Fruit fly (Drosophila melanogaster) whole organism, prepupa: ENCODE results near the gene drongo.

Experiments used
- Blimp-1 ChIP-seq: fragments of 200-800 bp; sonication (Bioruptor generic); optimal IDR thresholded peaks from 3 replicates; lab custom pipeline; 2017; ENCODE audit warnings: missing biosample characterization, missing genetic modification characterization, mild to moderate bottlenecking, moderate library complexity, missing genetic modification reagents
- CG11294 ChIP-seq: fragments of 200-800 bp; sonication (Bioruptor generic); IDR thresholded peaks from 2 replicates; pipeline ENCODE4 v1.3.6; 2022; ENCODE audit warnings: missing biosample characterization, missing genetic modification characterization
- CG11902 ChIP-seq: fragments of 200-800 bp; sonication (Bioruptor generic); optimal IDR thresholded peaks from 3 replicates; lab custom pipeline; 2016; ENCODE audit warnings: missing biosample characterization, missing genetic modification characterization
- CG15336 ChIP-seq: fragments of 200-800 bp; sonication (Bioruptor generic); IDR thresholded peaks from 2 replicates; pipeline ENCODE4 v1.3.6; 2022; ENCODE audit warnings: missing biosample characterization, missing genetic modification characterization
- CG3032 ChIP-seq: fragments of 200-800 bp; optimal IDR thresholded peaks from 2 replicates; lab custom pipeline; 2019; ENCODE audit warnings: missing biosample characterization, mild to moderate bottlenecking, missing genetic modification characterization, moderate library complexity
- CG31627 ChIP-seq: fragments of 200-800 bp; sonication (Bioruptor generic); optimal IDR thresholded peaks from 3 replicates; lab custom pipeline; 2016; ENCODE audit warnings: missing biosample characterization, missing genetic modification characterization
- CG32006 ChIP-seq: fragments of 200-800 bp; sonication (Bioruptor generic); optimal IDR thresholded peaks from 3 replicates; lab custom pipeline; 2017; ENCODE audit warnings: missing biosample characterization, mild to moderate bottlenecking, missing genetic modification characterization
- CG3919 ChIP-seq: fragments of 200-800 bp; sonication (Bioruptor generic); optimal IDR thresholded peaks from 3 replicates; lab custom pipeline; 2016; ENCODE audit warnings: missing biosample characterization, missing genetic modification characterization
- CG4318 ChIP-seq: fragments of 200-800 bp; sonication (Bioruptor generic); optimal IDR thresholded peaks from 3 replicates; lab custom pipeline; 2017; ENCODE audit warnings: missing biosample characterization, mild to moderate bottlenecking, missing genetic modification characterization
- CG6163 ChIP-seq: fragments of 200-800 bp; sonication (Bioruptor generic); IDR thresholded peaks from 3 replicates; pipeline ENCODE4 v1.3.6; 2022; ENCODE audit warnings: missing biosample characterization, missing genetic modification characterization
- CG6792 ChIP-seq: fragments of 200-800 bp; sonication (Bioruptor generic); optimal IDR thresholded peaks from 3 replicates; lab custom pipeline; 2016; ENCODE audit warnings: missing biosample characterization, missing genetic modification characterization
- CG6808 ChIP-seq: fragments of 200-800 bp; sonication (Bioruptor generic); optimal IDR thresholded peaks from 3 replicates; lab custom pipeline; 2017; ENCODE audit warnings: missing biosample characterization, missing genetic modification characterization, mild to moderate bottlenecking, moderate library complexity, missing genetic modification reagents
- CG6854 ChIP-seq: fragments of 200-800 bp; sonication (Bioruptor generic); optimal IDR thresholded peaks from 2 replicates; lab custom pipeline; 2017; ENCODE audit warnings: missing biosample characterization, mild to moderate bottlenecking, missing genetic modification characterization
- CG7368 ChIP-seq: fragments of 200-800 bp; sonication (Bioruptor generic); optimal IDR thresholded peaks from 3 replicates; lab custom pipeline; 2016; ENCODE audit warnings: missing biosample characterization, missing genetic modification characterization
- CG8119 ChIP-seq: fragments of 200-800 bp; sonication (Bioruptor generic); IDR thresholded peaks from 3 replicates; pipeline ENCODE4 v1.3.6; 2022; ENCODE audit warnings: missing biosample characterization, missing genetic modification characterization
- CG8319 ChIP-seq: fragments of 200-800 bp; sonication (Bioruptor generic); optimal IDR thresholded peaks from 3 replicates; lab custom pipeline; 2016; ENCODE audit warnings: missing biosample characterization, missing genetic modification characterization
- CG8632 ChIP-seq: fragments of 200-800 bp; sonication (Bioruptor generic); optimal IDR thresholded peaks from 3 replicates; lab custom pipeline; 2016; ENCODE audit warnings: missing biosample characterization, missing genetic modification characterization
- Eip78C ChIP-seq: fragments of 200-800 bp; sonication (Bioruptor generic); peaks from one replicate; lab custom pipeline; 2016; ENCODE audit warnings: missing biosample characterization, missing genetic modification characterization
- Eip93F ChIP-seq: fragments of 200-800 bp; sonication (Bioruptor generic); optimal IDR thresholded peaks from 2 replicates; lab custom pipeline; 2016; ENCODE audit warnings: missing biosample characterization, mild to moderate bottlenecking, missing genetic modification characterization
- Ets21C ChIP-seq: fragments of 200-800 bp; sonication (Bioruptor generic); optimal IDR thresholded peaks from 3 replicates; lab custom pipeline; 2016; ENCODE audit warnings: missing biosample characterization, missing genetic modification characterization
- Ets96B ChIP-seq: fragments of 200-800 bp; optimal IDR thresholded peaks from 2 replicates; lab custom pipeline; 2019; ENCODE audit warnings: missing biosample characterization, mild to moderate bottlenecking, missing genetic modification characterization, moderate library complexity
- Gug ChIP-seq: fragments of 200-800 bp; sonication (Bioruptor generic); IDR thresholded peaks from 2 replicates; pipeline ENCODE4 v1.3.6; 2022; ENCODE audit warnings: missing biosample characterization, missing genetic modification characterization
- Hr38 ChIP-seq: sonication (Bioruptor generic); optimal IDR thresholded peaks from 2 replicates; lab custom pipeline; 2016; ENCODE audit warnings: missing biosample characterization, missing genetic modification characterization
- Hr39 ChIP-seq: fragments of 200-800 bp; sonication (Bioruptor generic); optimal IDR thresholded peaks from 2 replicates; lab custom pipeline; 2016; ENCODE audit warnings: missing biosample characterization, missing genetic modification characterization
- Hr4 ChIP-seq: fragments of 200-800 bp; sonication (Bioruptor generic); optimal IDR thresholded peaks from 3 replicates; lab custom pipeline; 2016; ENCODE audit warnings: missing biosample characterization, missing genetic modification characterization
- Lpt ChIP-seq: fragments of 200-800 bp; sonication (Bioruptor generic); optimal IDR thresholded peaks from 3 replicates; lab custom pipeline; 2016; ENCODE audit warnings: missing biosample characterization, missing genetic modification characterization
- Met ChIP-seq: fragments of 200-800 bp; sonication (Bioruptor generic); optimal IDR thresholded peaks from 3 replicates; lab custom pipeline; 2016; ENCODE audit warnings: missing biosample characterization, missing genetic modification characterization
- Sox102F ChIP-seq: fragments of 200-800 bp; sonication (Bioruptor generic); optimal IDR thresholded peaks from 2 replicates; lab custom pipeline; 2016; ENCODE audit warnings: missing biosample characterization, mild to moderate bottlenecking, missing genetic modification characterization
- Sox14 ChIP-seq: fragments of 200-800 bp; sonication (Bioruptor generic); optimal IDR thresholded peaks from 3 replicates; lab custom pipeline; 2016; ENCODE audit warnings: missing biosample characterization, missing genetic modification characterization
- achi ChIP-seq: fragments of 200-800 bp; sonication (Bioruptor generic); optimal IDR thresholded peaks from 3 replicates; lab custom pipeline; 2016; ENCODE audit warnings: missing biosample characterization, missing genetic modification characterization
- acj6 ChIP-seq: fragments of 200-800 bp; sonication (Bioruptor generic); optimal IDR thresholded peaks from 3 replicates; lab custom pipeline; 2016; ENCODE audit warnings: missing biosample characterization, missing genetic modification characterization
- cyc ChIP-seq: fragments of 200-800 bp; sonication (Bioruptor generic); optimal IDR thresholded peaks from 3 replicates; lab custom pipeline; 2016; ENCODE audit warnings: missing biosample characterization, missing genetic modification characterization
- dac ChIP-seq: fragments of 200-800 bp; sonication (Bioruptor generic); optimal IDR thresholded peaks from 2 replicates; lab custom pipeline; 2017; ENCODE audit warnings: missing biosample characterization, mild to moderate bottlenecking, missing genetic modification characterization
- dsx ChIP-seq: fragments of 200-800 bp; optimal IDR thresholded peaks from 3 replicates; lab custom pipeline; 2019; ENCODE audit warnings: missing biosample characterization, mild to moderate bottlenecking, missing genetic modification characterization, moderate library complexity; ENCODE audit not compliant: poor library complexity, severe bottlenecking
- eg ChIP-seq: fragments of 200-800 bp; sonication (Bioruptor generic); IDR thresholded peaks from 3 replicates; pipeline ENCODE4 v1.3.6; 2022; ENCODE audit warnings: missing biosample characterization, missing genetic modification characterization
- esn ChIP-seq: fragments of 200-800 bp; sonication (Bioruptor generic); optimal IDR thresholded peaks from 2 replicates; lab custom pipeline; 2016; ENCODE audit warnings: missing biosample characterization, mild to moderate bottlenecking, missing genetic modification characterization, moderate library complexity
- fd59A ChIP-seq: fragments of 200-800 bp; sonication (Bioruptor generic); optimal IDR thresholded peaks from 2 replicates; lab custom pipeline; 2017; ENCODE audit warnings: missing biosample characterization, mild to moderate bottlenecking, missing genetic modification characterization, missing genetic modification reagents
- fkh ChIP-seq: fragments of 200-800 bp; sonication (Bioruptor generic); optimal IDR thresholded peaks from 3 replicates; lab custom pipeline; 2017; ENCODE audit warnings: missing biosample characterization, mild to moderate bottlenecking, missing genetic modification characterization, moderate library complexity
- net ChIP-seq: fragments of 200-800 bp; sonication (Bioruptor generic); optimal IDR thresholded peaks from 3 replicates; lab custom pipeline; 2016; ENCODE audit warnings: missing biosample characterization, missing genetic modification characterization
- pdm3 ChIP-seq: fragments of 200-800 bp; sonication (Bioruptor generic); optimal IDR thresholded peaks from 3 replicates; lab custom pipeline; 2016; ENCODE audit warnings: missing biosample characterization, missing genetic modification characterization
- salr ChIP-seq, 2 experiments: fragments of 200-800 bp; sonication (Bioruptor generic); optimal IDR thresholded peaks; 3 replicates each; lab custom pipeline; 2016 to 2018; ENCODE audit warnings: missing biosample characterization in 2 of 2, missing genetic modification characterization in 2 of 2, mild to moderate bottlenecking in 1 of 2
- spab ChIP-seq: fragments of 200-800 bp; sonication (Bioruptor generic); optimal IDR thresholded peaks from 2 replicates; lab custom pipeline; 2017; ENCODE audit warnings: missing biosample characterization, mild to moderate bottlenecking, missing genetic modification characterization, missing genetic modification reagents
- ss ChIP-seq, 2 experiments: fragments of 200-800 bp; sonication (Bioruptor generic); optimal IDR thresholded peaks; 2 replicates in 1 of 2; 3 replicates in 1 of 2; lab custom pipeline; 2017 to 2018; ENCODE audit warnings: mild to moderate bottlenecking in 2 of 2, missing biosample characterization in 2 of 2, missing genetic modification characterization in 2 of 2, moderate library complexity in 1 of 2
- topi ChIP-seq: fragments of 200-800 bp; sonication (Bioruptor generic); optimal IDR thresholded peaks from 3 replicates; lab custom pipeline; 2016; ENCODE audit warnings: missing biosample characterization, missing genetic modification characterization
- vri ChIP-seq: fragments of 200-800 bp; sonication (Bioruptor generic); optimal IDR thresholded peaks from 3 replicates; lab custom pipeline; 2016; ENCODE audit warnings: missing biosample characterization, mild to moderate bottlenecking, missing genetic modification characterization

drongo gene

DNA sequence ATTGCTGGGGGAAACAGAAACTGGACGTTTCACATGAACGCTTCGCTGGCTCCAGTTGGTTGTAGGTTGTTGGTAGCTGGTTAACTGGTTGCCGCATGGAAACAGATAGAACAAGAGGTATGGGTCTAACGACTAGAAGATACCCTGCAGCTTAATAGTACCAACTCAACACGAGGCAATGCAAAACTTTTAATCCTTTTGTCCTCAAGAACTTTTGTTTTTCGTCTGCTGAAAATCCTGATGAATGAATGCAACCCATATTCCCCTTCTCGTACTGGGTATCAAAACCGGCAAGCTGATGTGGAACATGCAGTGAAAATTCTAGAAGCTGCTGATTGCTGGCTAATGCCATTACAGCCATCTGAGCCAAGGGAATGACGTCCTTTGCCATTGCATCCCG lies 12.9 kb downstream of the drongo start (continued):
- peak; percentile 28 for TF ChIP-seq Ets21C
- no peak for TF ChIP-seq CG8632 (GFP tag; lab: Kevin White, UChicago)
- TF ChIP-seq Lpt (GFP tag; lab: Kevin White, UChicago): peak; percentile 88
- no peak for TF ChIP-seq CG4318 (GFP tag; lab: Kevin White, UChicago)
- TF ChIP-seq Sox14 (GFP tag; lab: Kevin White, UChicago): peak; percentile 88
- no peak for TF ChIP-seq salr (GFP tag; optimal IDR thresholded peaks at IDR 0.05; lab: Kevin White, UChicago)
- peak; percentile 72 for TF ChIP-seq Gug (GFP tag; lab: Robert Waterston, UW)
- peak; percentile 33 for TF ChIP-seq dsx
- peak; percentile 67 for TF ChIP-seq CG11294
- TF ChIP-seq CG15336 (GFP tag; lab: Robert Waterston, UW): peak; percentile 90
- TF ChIP-seq CG3032 (tag; lab: Kevin White, UChicago): peak; percentile 14
- TF ChIP-seq CG6163 (GFP tag; lab: Robert Waterston, UW): peak; percentile 83
- no peak for TF ChIP-seq fkh (GFP tag; lab: Kevin White, UChicago)
- peak; percentile 66 for TF ChIP-seq achi (GFP tag; lab: Kevin White, UChicago)
- TF ChIP-seq topi (GFP tag; lab: Kevin White, UChicago): no peak
- peak; percentile 90 for TF ChIP-seq pdm3
- TF ChIP-seq dac (GFP tag; lab: Kevin White, UChicago): peak; percentile 90
- TF ChIP-seq CG8319 (GFP tag; lab: Kevin White, UChicago): no peak
- no peak for TF ChIP-seq acj6 (GFP tag; lab: Kevin White, UChicago)
- TF ChIP-seq Met: no peak
- no peak for TF ChIP-seq Hr39
- peak; percentile 50 for TF ChIP-seq CG6792 (GFP tag; lab: Kevin White, UChicago)
- peak; percentile 33 for TF ChIP-seq CG6808 (GFP tag; lab: Kevin White, UChicago)
- TF ChIP-seq CG32006 (GFP tag; lab: Kevin White, UChicago): peak; percentile 92
- peak; percentile 79 for TF ChIP-seq fd59A
- TF ChIP-seq CG6854 (GFP tag; lab: Kevin White, UChicago): no peak
- TF ChIP-seq Blimp-1 (GFP tag; lab: Kevin White, UChicago): no peak
- peak; percentile 54 for TF ChIP-seq CG7368 (GFP tag; lab: Kevin White, UChicago)
- peak; percentile 93 for TF ChIP-seq eg
- TF ChIP-seq CG8119 (GFP tag; lab: Robert Waterston, UW): peak; percentile 92
- TF ChIP-seq cyc (GFP tag; lab: Kevin White, UChicago): no peak
- peak; percentile 74 for TF ChIP-seq esn (GFP tag; lab: Kevin White, UChicago)
- peak; percentile 77 for TF ChIP-seq net (GFP tag; lab: Kevin White, UChicago)
- TF ChIP-seq vri (GFP tag; lab: Kevin White, UChicago): peak; percentile 14
- TF ChIP-seq ss (GFP tag; optimal IDR thresholded peaks at IDR 0.05; lab: Kevin White, UChicago): peak; percentile 18 to 54
- peak; percentile 75 for TF ChIP-seq CG3919 (GFP tag; lab: Kevin White, UChicago)
- no peak for TF ChIP-seq Hr4 (GFP tag; lab: Kevin White, UChicago)

dm6 chr2L:827516-828362 lies 23.1 kb downstream of the drongo start:
- TF ChIP-seq CG3919 (GFP tag; lab: Kevin White, UChicago) (no peak), Sox102F (GFP tag; lab: Kevin White, UChicago) (no peak), CG8319 (GFP tag; lab: Kevin White, UChicago) (no peak), salr (GFP tag; optimal IDR thresholded peaks at IDR 0.05; lab: Kevin White, UChicago) (no peak), Ets96B (tag; lab: Kevin White, UChicago) (no peak), CG3032 (tag; lab: Kevin White, UChicago) (no peak), CG4318 (GFP tag; lab: Kevin White, UChicago) (no peak), fkh (GFP tag; lab: Kevin White, UChicago) (peak; percentile 74), CG8119 (GFP tag; lab: Robert Waterston, UW) (peak; percentile 56; the same call in 2 of the 3 replicates), fd59A (no peak), CG6808 (GFP tag; lab: Kevin White, UChicago) (no peak), Eip78C (GFP tag; lab: Kevin White, UChicago) (peak; percentile 73), CG11294 (no peak), Eip93F (GFP tag; lab: Kevin White, UChicago) (no peak), Met (no peak), Gug (GFP tag; lab: Robert Waterston, UW) (0 out of 2 replicates have a peak, but pooled peaks have one; percentile 10), pdm3 (no peak), Hr38 (GFP tag; lab: Kevin White, UChicago) (no peak), Blimp-1 (GFP tag; lab: Kevin White, UChicago) (no peak), CG6792 (GFP tag; lab: Kevin White, UChicago) (peak; percentile 42), dac (GFP tag; lab: Kevin White, UChicago) (peak; percentile 32), spab (GFP tag; lab: Kevin White, UChicago) (no peak), ss (GFP tag; optimal IDR thresholded peaks at IDR 0.05; lab: Kevin White, UChicago) (no peak), achi (GFP tag; lab: Kevin White, UChicago) (no peak), CG32006 (GFP tag; lab: Kevin White, UChicago) (no peak), Lpt (GFP tag; lab: Kevin White, UChicago) (peak; percentile 8), CG31627 (GFP tag; lab: Kevin White, UChicago) (peak; percentile 49), CG11902 (GFP tag; lab: Kevin White, UChicago) (no peak)
